Worm (Caenorhabditis elegans): ENCODE measurements around the gene F08D12.7.

Gene F08D12.7

ce11 chrII:2764664-2765063, 4.3 kb downstream of the F08D12.7 start, which contains the start of gene fbxb-108:
TSS of gene fbxb-108 (plus strand) at chrII:2764964.
- TF ChIP-seq attf-3 (GFP tag; conservative IDR thresholded peaks at IDR 0.05) = no peak
- TF ChIP-seq Y53G8AR.9 (GFP tag; conservative IDR thresholded peaks at IDR 0.05) = no peak
- TF ChIP-seq C06A6.2 (GFP tag; conservative IDR thresholded peaks at IDR 0.05) = no peak

- no peak for TF ChIP-seq nfyb-1 (GFP tag; IDR thresholded peaks at IDR 0.05)
- TF ChIP-seq bed-1 (GFP tag; IDR thresholded peaks at IDR 0.05) = no peak
- TF ChIP-seq ceh-91 (GFP tag; IDR thresholded peaks at IDR 0.05) = no peak
- no peak for TF ChIP-seq madf-3 (GFP tag; IDR thresholded peaks at IDR 0.05)
- TF ChIP-seq hlh-12 (tag; optimal IDR thresholded peaks at IDR 0.05) = no peak
- no peak for TF ChIP-seq somi-1 (GFP tag; optimal IDR thresholded peaks at IDR 0.05)
- TF ChIP-seq ZK185.1 (tag; optimal IDR thresholded peaks at IDR 0.05; ENCODE audit: poor library complexity, severe bottlenecking) = no peak
- no peak for TF ChIP-seq hlh-26 (GFP tag; conservative IDR thresholded peaks at IDR 0.05)
Observed at ce11 chrII:2762108-2762507, 6.8 kb downstream of the F08D12.7 start, which contains the start of gene fbxb-106. TSS of gene fbxb-106 (plus strand) at chrII:2762408.

- no peak for TF ChIP-seq let-526 (GFP tag; IDR thresholded peaks at IDR 0.05)
- no peak for TF ChIP-seq nfyb-1 (GFP tag; IDR thresholded peaks at IDR 0.05)
- TF ChIP-seq mxl-1 (tag; optimal IDR thresholded peaks at IDR 0.05) = no peak
- no peak for TF ChIP-seq D2030.7 (GFP tag; IDR thresholded peaks at IDR 0.05)
- no peak for TF ChIP-seq tbp1 (GFP tag; optimal IDR thresholded peaks at IDR 0.05)
- no peak for TF ChIP-seq Y79H2A.3 (GFP tag; conservative IDR thresholded peaks at IDR 0.05)
- TF ChIP-seq gei-17 (GFP tag; optimal IDR thresholded peaks at IDR 0.05) = no peak
- TF ChIP-seq nhr-90 (tag; optimal IDR thresholded peaks at IDR 0.05) = no peak
- no peak for TF ChIP-seq nfya-1 (tag; optimal IDR thresholded peaks at IDR 0.05; ENCODE audit: borderline replicate concordance, insufficient read depth)
- no peak for TF ChIP-seq Y53F4B.3 (GFP tag; IDR thresholded peaks at IDR 0.05)
- TF ChIP-seq dpl-1 (GFP tag; optimal IDR thresholded peaks at IDR 0.05) = no peak
- no peak for TF ChIP-seq snpc-1.1 (tag; optimal IDR thresholded peaks at IDR 0.05; ENCODE audit: insufficient read depth)
Observed at ce11 chrII:2758476-2758875, 10.4 kb downstream of the F08D12.7 start, which contains the start of gene fbxb-107. TSS of gene fbxb-107 (plus strand) at chrII:2758772.

ce11 chrII:2757954-2758353, 11.0 kb downstream of the F08D12.7 start, which contains the start of gene F29A7.8:
TSS of gene F29A7.8 (minus strand) at chrII:2758054.
- TF ChIP-seq chd-7 (tag; optimal IDR thresholded peaks at IDR 0.05) = no peak
- no peak for TF ChIP-seq zim-3 (tag; optimal IDR thresholded peaks at IDR 0.05)
- TF ChIP-seq rcor-1 (GFP tag; IDR thresholded peaks at IDR 0.05) = no peak
- TF ChIP-seq ekl-4 (GFP tag; IDR thresholded peaks at IDR 0.05) = no peak
- TF ChIP-seq egl-44 (GFP tag; IDR thresholded peaks at IDR 0.05) = no peak
- TF ChIP-seq dox-1 (GFP tag; IDR thresholded peaks at IDR 0.05) = no peak
- no peak for TF ChIP-seq attf-6 (GFP tag; IDR thresholded peaks at IDR 0.05)
- no peak for TF ChIP-seq nhr-179 (tag; optimal IDR thresholded peaks at IDR 0.05)
- TF ChIP-seq lag-1 (GFP tag; IDR thresholded peaks at IDR 0.05) = no peak
- no peak for TF ChIP-seq hrde-1 (tag; optimal IDR thresholded peaks at IDR 0.05; ENCODE audit: borderline replicate concordance)
- TF ChIP-seq Y67H2A.10 (GFP tag; conservative IDR thresholded peaks at IDR 0.05) = no peak
- TF ChIP-seq mes-4 (tag; optimal IDR thresholded peaks at IDR 0.05) = no peak
- no peak for TF ChIP-seq nhr-120 (GFP tag; IDR thresholded peaks at IDR 0.05)
- TF ChIP-seq C06A6.2 (GFP tag; conservative IDR thresholded peaks at IDR 0.05) = no peak
- TF ChIP-seq ceh-79 (tag; optimal IDR thresholded peaks at IDR 0.05) = no peak

All from whole organism, young adult.